Worm (Caenorhabditis elegans): ENCODE results near the gene F14H12.8.
A peak's percentile ranks its signal among the peaks of the same experiment; 100 is the strongest.

The F14H12.8 gene

DNA sequence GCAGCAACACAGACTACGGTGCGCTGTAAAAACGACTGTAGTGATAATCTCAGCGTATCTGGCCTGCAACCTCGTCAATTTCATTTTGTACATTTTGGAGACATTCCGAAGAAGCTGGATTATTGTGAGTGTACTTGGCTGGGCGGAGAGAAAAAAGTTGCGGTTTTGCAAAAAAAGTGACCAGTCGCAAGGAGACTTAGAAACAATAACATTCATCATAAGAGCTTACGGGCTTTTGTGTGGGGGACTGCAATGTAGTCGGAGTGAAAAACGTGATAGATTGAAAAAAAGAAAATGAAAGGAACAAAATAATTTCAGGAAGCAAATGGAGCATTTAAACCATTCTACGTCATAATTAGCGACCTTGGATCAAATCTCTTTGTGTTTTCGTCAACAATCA lies 43.7 kb upstream of the F14H12.8 start:
- TF ChIP-seq athp-1 (tag; optimal IDR thresholded peaks at IDR 0.05) (no peak), F10E7.11 (tag; optimal IDR thresholded peaks at IDR 0.05) (no peak), ztf-25 (GFP tag; IDR thresholded peaks at IDR 0.05) (no peak), ets-4 (GFP tag; optimal IDR thresholded peaks at IDR 0.05) (no peak), ceh-40 (GFP tag; IDR thresholded peaks at IDR 0.05) (no peak), T07F8.4 (tag; optimal IDR thresholded peaks at IDR 0.05) (no peak), ztf-6 (GFP tag; IDR thresholded peaks at IDR 0.05) (no peak), madf-6 (GFP tag; IDR thresholded peaks at IDR 0.05) (no peak), Y67H2A.10 (GFP tag; conservative IDR thresholded peaks at IDR 0.05) (no peak), ztf-28 (GFP tag; IDR thresholded peaks at IDR 0.05) (no peak), dpl-1 (GFP tag; optimal IDR thresholded peaks at IDR 0.05) (no peak), him-1 (tag; optimal IDR thresholded peaks at IDR 0.05) (no peak), ceh-27 (GFP tag; optimal IDR thresholded peaks at IDR 0.05) (no peak), lag-1 (GFP tag; IDR thresholded peaks at IDR 0.05) (no peak), ceh-100 (GFP tag; IDR thresholded peaks at IDR 0.05) (no peak), tlf-1 (GFP tag; optimal IDR thresholded peaks at IDR 0.05) (no peak), unc-62 (GFP tag; optimal IDR thresholded peaks at IDR 0.05) (no peak), F55B11.4 (tag; optimal IDR thresholded peaks at IDR 0.05; ENCODE audit: borderline replicate concordance, insufficient read depth) (no peak)

DNA sequence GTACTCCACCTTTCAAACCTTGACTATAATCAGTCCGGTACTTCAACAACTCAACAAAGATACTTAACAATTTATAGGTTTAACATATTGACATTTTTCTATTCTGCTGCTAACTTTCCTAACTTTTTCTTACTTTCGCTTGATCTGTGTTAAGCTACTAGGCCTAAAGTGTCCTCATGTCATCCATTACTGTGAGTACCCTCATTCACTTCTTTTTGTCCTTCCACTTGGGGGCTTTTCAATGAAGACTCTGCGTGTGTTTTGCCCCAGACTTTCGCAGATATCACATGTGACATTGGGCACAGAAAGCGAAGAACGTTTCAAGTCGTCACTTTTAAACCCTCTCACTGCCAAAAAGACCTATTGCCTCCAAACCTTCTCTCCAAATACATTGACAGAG lies 39.9 kb upstream of the F14H12.8 start:
- peak in 1 of 3 experiments; percentile 5 for TF ChIP-seq lin-35 (GFP tag; optimal IDR thresholded peaks at IDR 0.05)
- TF ChIP-seq ceh-27 (GFP tag; optimal IDR thresholded peaks at IDR 0.05), result peak; percentile 55
- TF ChIP-seq F37B4.10 (GFP tag; IDR thresholded peaks at IDR 0.05), result no peak
- no peak for TF ChIP-seq atf-7 (tag; optimal IDR thresholded peaks at IDR 0.05)

ce11 chrX:4402854-4403253 lies 38.1 kb upstream of the F14H12.8 start, which contains the start of gene D1079.1:
Gene D1079.1, plus strand, starts transcription at chrX:4403154.
- TF ChIP-seq nhr-120 (GFP tag; IDR thresholded peaks at IDR 0.05) (no peak), F57A8.1 (GFP tag; optimal IDR thresholded peaks at IDR 0.05) (no peak), madf-3 (GFP tag; IDR thresholded peaks at IDR 0.05) (no peak), xnd-1 (tag; optimal IDR thresholded peaks at IDR 0.05) (no peak), D2030.7 (GFP tag; IDR thresholded peaks at IDR 0.05) (no peak), ztf-28 (GFP tag; IDR thresholded peaks at IDR 0.05) (no peak)

DNA sequence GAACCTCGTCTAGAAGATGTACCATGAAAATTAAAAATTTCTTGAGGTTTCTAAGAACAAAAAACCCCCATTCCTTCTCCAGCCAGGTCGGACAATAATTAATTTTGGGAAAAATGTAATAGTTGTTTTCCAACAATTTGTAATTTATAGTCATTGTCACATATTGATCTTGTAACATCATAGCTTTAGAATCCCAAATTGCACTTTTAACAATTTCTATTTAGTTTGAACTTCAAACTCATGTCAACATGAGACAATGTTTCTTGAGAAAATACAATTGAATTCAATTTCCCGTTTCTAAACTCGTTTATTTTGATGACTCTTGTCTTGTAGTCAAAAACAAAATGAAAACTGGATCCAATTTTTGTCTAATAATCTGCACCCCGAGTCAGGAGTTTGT lies 35.5 kb upstream of the F14H12.8 start:
- TF ChIP-seq ztf-26 (tag; optimal IDR thresholded peaks at IDR 0.05) (no peak), lin-35 (GFP tag; optimal IDR thresholded peaks at IDR 0.05) (no peak), D2030.7 (GFP tag; IDR thresholded peaks at IDR 0.05) (no peak), C06A6.2 (GFP tag; conservative IDR thresholded peaks at IDR 0.05) (no peak)

DNA sequence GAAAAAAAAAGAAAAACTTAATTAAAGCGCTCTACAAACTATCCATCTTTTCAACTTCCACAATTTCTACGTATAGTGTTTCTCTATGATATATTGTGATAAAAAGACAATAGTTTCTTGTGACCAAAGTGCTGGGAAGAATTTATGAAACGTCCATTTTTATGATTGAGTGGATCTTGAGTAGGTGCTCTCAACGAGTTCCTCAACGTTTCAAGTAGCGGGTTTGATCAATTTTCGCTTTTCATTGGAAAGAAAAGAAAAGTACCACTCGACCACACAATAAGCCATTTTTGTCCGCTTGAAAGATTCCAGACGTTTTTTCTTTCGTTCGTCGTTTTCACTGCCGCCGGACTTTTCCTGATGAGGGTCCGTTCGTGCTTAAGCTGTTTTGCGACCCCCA lies 32.7 kb upstream of the F14H12.8 start:
- TF ChIP-seq repo-1 (tag; optimal IDR thresholded peaks at IDR 0.05) (no peak), ceh-27 (GFP tag; optimal IDR thresholded peaks at IDR 0.05) (peak; percentile 87)

DNA sequence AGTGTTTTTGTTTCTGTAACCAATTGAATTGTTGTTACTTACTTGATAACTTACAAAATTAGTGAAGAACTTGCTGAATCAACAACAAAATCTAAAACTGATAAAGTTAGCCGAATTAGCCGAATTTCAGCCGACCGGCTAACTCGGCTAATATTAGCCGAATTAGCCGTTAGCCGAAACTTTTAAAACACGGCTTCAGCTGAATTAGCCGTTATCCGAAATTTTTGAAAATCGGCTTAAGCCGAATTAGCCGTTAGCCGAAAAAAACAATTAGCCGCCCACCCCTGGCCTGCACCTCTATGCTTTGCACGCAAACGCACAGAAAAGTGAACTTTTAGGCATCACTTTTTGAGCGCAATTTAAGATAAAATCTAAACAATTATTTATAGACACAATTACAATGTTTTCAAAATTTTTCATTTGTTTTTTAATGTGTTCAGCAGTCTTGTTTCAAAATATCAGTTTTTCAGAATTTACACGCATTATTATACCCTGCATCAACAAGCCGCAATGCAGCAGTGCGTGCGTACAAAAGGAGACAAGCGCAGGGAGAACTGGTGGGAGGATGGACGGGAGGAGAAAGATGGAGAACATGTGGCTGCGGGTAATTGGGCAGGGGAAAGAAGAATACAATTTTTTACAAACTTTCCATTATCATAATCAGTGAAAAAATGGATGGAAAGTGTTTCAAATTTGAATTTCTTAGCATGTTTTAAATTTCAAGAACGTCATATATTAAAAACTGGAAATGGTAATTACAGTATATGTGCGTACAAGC lies 30.5 kb upstream of the F14H12.8 start:
- TF ChIP-seq C06A6.2 (GFP tag; conservative IDR thresholded peaks at IDR 0.05) (peak; percentile 45; the same call in 1 of the 2 replicates), Y67H2A.10 (GFP tag; conservative IDR thresholded peaks at IDR 0.05) (no peak), F23B12.7 (tag; optimal IDR thresholded peaks at IDR 0.05; ENCODE audit: insufficient read depth) (peak; percentile 76), F37B4.10 (GFP tag; IDR thresholded peaks at IDR 0.05) (no peak), chd-7 (tag; optimal IDR thresholded peaks at IDR 0.05) (no peak), dox-1 (GFP tag; IDR thresholded peaks at IDR 0.05) (no peak; the same call in 1 of the 2 replicates), rcor-1 (GFP tag; IDR thresholded peaks at IDR 0.05) (peak; percentile 56), madf-3 (GFP tag; IDR thresholded peaks at IDR 0.05) (no peak), nfyb-1 (GFP tag; IDR thresholded peaks at IDR 0.05) (0 out of 2 replicates have a peak, but pooled peaks have one; percentile 42), F10E7.11 (tag; optimal IDR thresholded peaks at IDR 0.05) (no peak), madf-10 (tag; optimal IDR thresholded peaks at IDR 0.05) (peak; percentile 65), lin-26 (GFP tag; IDR thresholded peaks at IDR 0.05) (no peak), pha-4 (tag; optimal IDR thresholded peaks at IDR 0.05) (no peak), F57A8.1 (GFP tag; optimal IDR thresholded peaks at IDR 0.05) (no peak), D2030.7 (GFP tag; IDR thresholded peaks at IDR 0.05) (no peak), nhr-27 (tag; optimal IDR thresholded peaks at IDR 0.05) (no peak), zfh-2 (GFP tag; conservative IDR thresholded peaks at IDR 0.05) (no peak)

Measured in whole organism, young adult.